Fruit fly (Drosophila melanogaster): Measurements from ENCODE around the gene Cyp18a1.
A peak's percentile ranks its signal among the peaks of the same experiment; 100 is the strongest.

Cyp18a1 gene

dm6 chrX:18669811-18670477 is 22.9 kb downstream of the Cyp18a1 start:
- no peak for TF ChIP-seq CG7045 (GFP tag; optimal IDR thresholded peaks at IDR 0.05)
- TF ChIP-seq CG11617 (GFP tag; optimal IDR thresholded peaks at IDR 0.05), result no peak
- TF ChIP-seq cnc (optimal IDR thresholded peaks at IDR 0.05), result no peak
- TF ChIP-seq Clk (GFP tag; optimal IDR thresholded peaks at IDR 0.05), result no peak
- no peak for TF ChIP-seq pad (GFP tag; optimal IDR thresholded peaks at IDR 0.05)
- no peak for TF ChIP-seq CG7101 (tag; optimal IDR thresholded peaks at IDR 0.05)
- no peak for TF ChIP-seq CG14711 (tag; optimal IDR thresholded peaks at IDR 0.05)
- no peak for TF ChIP-seq Mnt (GFP tag; optimal IDR thresholded peaks at IDR 0.05)
- no peak for TF ChIP-seq CG1620 (GFP tag; optimal IDR thresholded peaks at IDR 0.05)
- no peak for TF ChIP-seq bab1 (GFP tag; optimal IDR thresholded peaks at IDR 0.05)
- TF ChIP-seq toe (GFP tag; optimal IDR thresholded peaks at IDR 0.05), result no peak
- no peak for TF ChIP-seq cic (GFP tag; optimal IDR thresholded peaks at IDR 0.05)
- TF ChIP-seq CG12768 (GFP tag; optimal IDR thresholded peaks at IDR 0.05), result no peak
- TF ChIP-seq ovo (GFP tag; optimal IDR thresholded peaks at IDR 0.05), result no peak
- no peak for TF ChIP-seq Hr96 (GFP tag; optimal IDR thresholded peaks at IDR 0.05)
- TF ChIP-seq kay (GFP tag; ENCODE audit: borderline replicate concordance), result no peak

- TF ChIP-seq kay (GFP tag; ENCODE audit: borderline replicate concordance) (no peak), CG7101 (tag; optimal IDR thresholded peaks at IDR 0.05) (no peak), Clk (GFP tag; optimal IDR thresholded peaks at IDR 0.05) (no peak)
Observed at dm6 chrX:18668293-18668692, 24.5 kb downstream of the Cyp18a1 start.

dm6 chrX:18665715-18666267 is 27.1 kb downstream of the Cyp18a1 start:
- TF ChIP-seq ovo (GFP tag; optimal IDR thresholded peaks at IDR 0.05) (no peak), Clk (GFP tag; optimal IDR thresholded peaks at IDR 0.05) (no peak), CG14711 (tag; optimal IDR thresholded peaks at IDR 0.05) (no peak), CG1620 (GFP tag; optimal IDR thresholded peaks at IDR 0.05) (no peak), CG5204 (GFP tag; optimal IDR thresholded peaks at IDR 0.05) (no peak), tj (GFP tag; optimal IDR thresholded peaks at IDR 0.05) (no peak), bab1 (GFP tag; optimal IDR thresholded peaks at IDR 0.05) (no peak), toe (GFP tag; optimal IDR thresholded peaks at IDR 0.05) (no peak), cic (GFP tag; optimal IDR thresholded peaks at IDR 0.05) (no peak), CG7101 (tag; optimal IDR thresholded peaks at IDR 0.05) (no peak), CG33017 (tag; optimal IDR thresholded peaks at IDR 0.05) (no peak), Mnt (GFP tag; optimal IDR thresholded peaks at IDR 0.05) (no peak), cnc (optimal IDR thresholded peaks at IDR 0.05) (no peak), CG12768 (GFP tag; optimal IDR thresholded peaks at IDR 0.05) (no peak), Hr96 (GFP tag; optimal IDR thresholded peaks at IDR 0.05) (no peak), kay (GFP tag; ENCODE audit: borderline replicate concordance) (no peak), pad (GFP tag; optimal IDR thresholded peaks at IDR 0.05) (no peak), CG11617 (GFP tag; optimal IDR thresholded peaks at IDR 0.05) (no peak), Crg-1 (GFP tag; optimal IDR thresholded peaks at IDR 0.05) (no peak)

dm6 chrX:18663362-18663761 is 29.5 kb downstream of the Cyp18a1 start:
- TF ChIP-seq cnc (optimal IDR thresholded peaks at IDR 0.05) (no peak), CG5204 (GFP tag; optimal IDR thresholded peaks at IDR 0.05) (no peak), cic (GFP tag; optimal IDR thresholded peaks at IDR 0.05) (no peak), kay (GFP tag; ENCODE audit: borderline replicate concordance) (no peak), Clk (GFP tag; optimal IDR thresholded peaks at IDR 0.05) (no peak), CG7101 (tag; optimal IDR thresholded peaks at IDR 0.05) (no peak), CG11617 (GFP tag; optimal IDR thresholded peaks at IDR 0.05) (no peak), CG7045 (GFP tag; optimal IDR thresholded peaks at IDR 0.05) (no peak), Hr96 (GFP tag; optimal IDR thresholded peaks at IDR 0.05) (no peak), pad (GFP tag; optimal IDR thresholded peaks at IDR 0.05) (no peak), CG1620 (GFP tag; optimal IDR thresholded peaks at IDR 0.05) (no peak), Mnt (GFP tag; optimal IDR thresholded peaks at IDR 0.05) (no peak), CG14711 (tag; optimal IDR thresholded peaks at IDR 0.05) (no peak), CG12768 (GFP tag; optimal IDR thresholded peaks at IDR 0.05) (no peak), tj (GFP tag; optimal IDR thresholded peaks at IDR 0.05) (no peak), bab1 (GFP tag; optimal IDR thresholded peaks at IDR 0.05) (no peak), ovo (GFP tag; optimal IDR thresholded peaks at IDR 0.05) (no peak)

dm6 chrX:18662053-18662452 is 30.8 kb downstream of the Cyp18a1 start, which contains the start of gene CG6696:
CG6696 (minus strand) TSS chrX:18662153.
- TF ChIP-seq CG7045 (GFP tag; optimal IDR thresholded peaks at IDR 0.05) (no peak), cic (GFP tag; optimal IDR thresholded peaks at IDR 0.05) (no peak), bab1 (GFP tag; optimal IDR thresholded peaks at IDR 0.05) (no peak), CG7101 (tag; optimal IDR thresholded peaks at IDR 0.05) (no peak), CG1620 (GFP tag; optimal IDR thresholded peaks at IDR 0.05) (no peak), kay (GFP tag; ENCODE audit: borderline replicate concordance) (no peak), CG14711 (tag; optimal IDR thresholded peaks at IDR 0.05) (no peak), toe (GFP tag; optimal IDR thresholded peaks at IDR 0.05) (no peak), pad (GFP tag; optimal IDR thresholded peaks at IDR 0.05) (no peak), CG5204 (GFP tag; optimal IDR thresholded peaks at IDR 0.05) (no peak), CG33017 (tag; optimal IDR thresholded peaks at IDR 0.05) (no peak), Clk (GFP tag; optimal IDR thresholded peaks at IDR 0.05) (no peak), CG12768 (GFP tag; optimal IDR thresholded peaks at IDR 0.05) (no peak), Hr96 (GFP tag; optimal IDR thresholded peaks at IDR 0.05) (no peak), Mnt (GFP tag; optimal IDR thresholded peaks at IDR 0.05) (no peak), cnc (optimal IDR thresholded peaks at IDR 0.05) (no peak), ovo (GFP tag; optimal IDR thresholded peaks at IDR 0.05) (no peak), CG11617 (GFP tag; optimal IDR thresholded peaks at IDR 0.05) (no peak)

dm6 chrX:18657502-18657947 is 35.3 kb downstream of the Cyp18a1 start, which contains the start of gene fu:
fu (plus strand) TSS chrX:18657755.
- TF ChIP-seq pad (GFP tag; optimal IDR thresholded peaks at IDR 0.05) (peak; percentile 8), cic (GFP tag; optimal IDR thresholded peaks at IDR 0.05) (no peak), kay (GFP tag; ENCODE audit: borderline replicate concordance) (no peak), Crg-1 (GFP tag; optimal IDR thresholded peaks at IDR 0.05) (no peak), Hr96 (GFP tag; optimal IDR thresholded peaks at IDR 0.05) (no peak), cnc (optimal IDR thresholded peaks at IDR 0.05) (no peak), Mnt (GFP tag; optimal IDR thresholded peaks at IDR 0.05) (no peak), CG12768 (GFP tag; optimal IDR thresholded peaks at IDR 0.05) (no peak), CG7045 (GFP tag; optimal IDR thresholded peaks at IDR 0.05) (no peak), CG7101 (tag; optimal IDR thresholded peaks at IDR 0.05) (peak; percentile 63), toe (GFP tag; optimal IDR thresholded peaks at IDR 0.05) (no peak), CG5204 (GFP tag; optimal IDR thresholded peaks at IDR 0.05) (no peak), CG11617 (GFP tag; optimal IDR thresholded peaks at IDR 0.05) (peak; percentile 54), CG1620 (GFP tag; optimal IDR thresholded peaks at IDR 0.05) (no peak), tj (GFP tag; optimal IDR thresholded peaks at IDR 0.05) (peak; percentile 16), bab1 (GFP tag; optimal IDR thresholded peaks at IDR 0.05) (peak; percentile 11), CG14711 (tag; optimal IDR thresholded peaks at IDR 0.05) (peak; percentile 8), ovo (GFP tag; optimal IDR thresholded peaks at IDR 0.05) (no peak), Clk (GFP tag; optimal IDR thresholded peaks at IDR 0.05) (no peak), CG33017 (tag; optimal IDR thresholded peaks at IDR 0.05) (peak; percentile 26)

Data from whole organism, adult.